Worm (Caenorhabditis elegans) whole organism, L1 larva: ENCODE data around the gene nlp-29.
A peak's percentile ranks its signal among the peaks of the same experiment; 100 is the strongest.

Experiments
- C34B4.2 ChIP-seq: sonication (generic microtip); optimal IDR thresholded peaks from 2 replicates; lab custom pipeline; 2017; ENCODE audit warnings: mild to moderate bottlenecking, missing genetic modification characterization, missing compliant biosample characterization
- F16B12.6 ChIP-seq: fragments of 150-350 bp; optimal IDR thresholded peaks from 2 replicates; lab custom pipeline; 2014; ENCODE audit warnings: missing biosample characterization, missing genetic modification characterization
- Y116A8C.19 ChIP-seq: sonication (generic microtip); optimal IDR thresholded peaks from 2 replicates; lab custom pipeline; 2016; ENCODE audit warnings: missing compliant biosample characterization, missing genetic modification characterization, borderline replicate concordance
- alr-1 ChIP-seq: fragments of 200-800 bp; sonication (Bioruptor generic); optimal IDR thresholded peaks from 2 replicates; lab custom pipeline; 2018; ENCODE audit warnings: borderline replicate concordance, mild to moderate bottlenecking, missing genetic modification characterization, missing compliant biosample characterization
- aly-2 ChIP-seq: fragments of 150-350 bp; optimal IDR thresholded peaks from 2 replicates; lab custom pipeline; 2014; ENCODE audit warnings: missing biosample characterization, missing genetic modification characterization
- blmp-1 ChIP-seq: fragments of 150-350 bp; optimal IDR thresholded peaks from 2 replicates; lab custom pipeline; 2014; ENCODE audit warnings: missing biosample characterization, missing genetic modification characterization
- ceh-82 ChIP-seq, 3 experiments: fragments of 150-350 bp in 1 of 3; sonication (generic microtip) in 2 of 3; optimal IDR thresholded peaks; 2 replicates each; lab custom pipeline; 2014 to 2017; ENCODE audit warnings: missing biosample characterization in 3 of 3, missing genetic modification characterization in 3 of 3
- efl-1 ChIP-seq, 4 experiments: fragments of 150-350 bp; optimal IDR thresholded peaks in 3 of 4; peaks in 1 of 4; 1 replicate in 1 of 4; 2 replicates in 3 of 4; lab custom pipeline; 2014; ENCODE audit warnings: missing biosample characterization in 2 of 4, missing genetic modification characterization in 2 of 4, missing genetic modification reagents in 2 of 4
- efl-3 ChIP-seq: fragments of 200-800 bp; sonication (Bioruptor generic); optimal IDR thresholded peaks from 2 replicates; lab custom pipeline; 2018; ENCODE audit warnings: mild to moderate bottlenecking, missing genetic modification characterization, missing compliant biosample characterization
- egl-27 ChIP-seq, 2 experiments: fragments of 150-350 bp in 1 of 2; sonication (generic microtip); optimal IDR thresholded peaks; 3 replicates each; lab custom pipeline; 2017 to 2018; ENCODE audit warnings: missing biosample characterization in 2 of 2, missing genetic modification characterization in 2 of 2, missing genetic modification reagents in 2 of 2
- elt-3 ChIP-seq, 6 experiments: fragments of 150-350 bp in 1 of 6; sonication (generic microtip); optimal IDR thresholded peaks; 2 replicates each; lab custom pipeline; 2017 to 2018; ENCODE audit warnings: missing biosample characterization in 6 of 6, missing genetic modification characterization in 6 of 6, inconsistent platforms in 1 of 6
- fkh-4 ChIP-seq: sonication (generic microtip); optimal IDR thresholded peaks from 2 replicates; lab custom pipeline; 2016; ENCODE audit warnings: missing compliant biosample characterization, missing genetic modification characterization, borderline replicate concordance
- fos-1 ChIP-seq: fragments of 150-350 bp; optimal IDR thresholded peaks from 2 replicates; lab custom pipeline; 2014; ENCODE audit warnings: missing biosample characterization, missing genetic modification characterization
- irx-1 ChIP-seq: sonication (generic microtip); optimal IDR thresholded peaks from 2 replicates; lab custom pipeline; 2016; ENCODE audit warnings: missing genetic modification characterization, missing compliant biosample characterization
- isw-1 ChIP-seq: fragments of 200-800 bp; sonication (Bioruptor generic); IDR thresholded peaks from 2 replicates; pipeline ENCODE4 v1.3.6; 2022; ENCODE audit warnings: missing genetic modification characterization, missing compliant biosample characterization
- jun-1 ChIP-seq: fragments of 150-350 bp; optimal IDR thresholded peaks from 2 replicates; lab custom pipeline; 2014; ENCODE audit warnings: missing biosample characterization, missing genetic modification reagents, missing genetic modification characterization
- lin-14 ChIP-seq: fragments of 200-800 bp; sonication (Bioruptor generic); optimal IDR thresholded peaks from 2 replicates; lab custom pipeline; 2018; ENCODE audit warnings: mild to moderate bottlenecking, missing genetic modification characterization, moderate library complexity, missing compliant biosample characterization
- lin-35 ChIP-seq, 2 experiments: fragments of 150-350 bp; optimal IDR thresholded peaks; 2 replicates each; lab custom pipeline; 2014; ENCODE audit warnings: missing biosample characterization in 2 of 2, missing genetic modification characterization in 2 of 2, missing genetic modification reagents in 2 of 2
- lin-39 ChIP-seq: fragments of 150-350 bp; optimal IDR thresholded peaks from 2 replicates; lab custom pipeline; 2014; ENCODE audit warnings: missing biosample characterization, missing genetic modification reagents, missing genetic modification characterization
- lir-3 ChIP-seq: sonication (generic microtip); optimal IDR thresholded peaks from 2 replicates; lab custom pipeline; 2016; ENCODE audit warnings: mild to moderate bottlenecking, missing genetic modification characterization, moderate library complexity, missing compliant biosample characterization; ENCODE audit not compliant: poor library complexity
- lsy-2 ChIP-seq, 2 experiments: fragments of 150-350 bp; optimal IDR thresholded peaks; 2 replicates each; lab custom pipeline; 2014; ENCODE audit warnings: missing biosample characterization in 2 of 2, missing genetic modification characterization in 2 of 2
- mdl-1 ChIP-seq, 2 experiments: fragments of 150-350 bp; optimal IDR thresholded peaks; 2 replicates each; lab custom pipeline; 2014 to 2017; ENCODE audit warnings: missing biosample characterization in 2 of 2, missing genetic modification characterization in 2 of 2, inconsistent platforms in 1 of 2
- mep-1 ChIP-seq: fragments of 150-350 bp; optimal IDR thresholded peaks from 2 replicates; lab custom pipeline; 2014; ENCODE audit warnings: missing biosample characterization, missing genetic modification characterization
- nhr-12 ChIP-seq: sonication (generic microtip); optimal IDR thresholded peaks from 2 replicates; lab custom pipeline; 2017; ENCODE audit warnings: missing biosample characterization, missing genetic modification characterization
- nhr-19 ChIP-seq: fragments of 200-800 bp; sonication (Bioruptor generic); conservative IDR thresholded peaks from 2 replicates; pipeline ENCODE4 v1.3.6; 2022; ENCODE audit warnings: missing genetic modification characterization, missing compliant biosample characterization
- nhr-20 ChIP-seq: sonication (generic microtip); optimal IDR thresholded peaks from 2 replicates; lab custom pipeline; 2016; ENCODE audit warnings: mild to moderate bottlenecking, missing genetic modification characterization, missing compliant biosample characterization
- nhr-237 ChIP-seq: fragments of 150-350 bp; optimal IDR thresholded peaks from 2 replicates; lab custom pipeline; 2014; ENCODE audit warnings: missing biosample characterization, missing genetic modification characterization
- nhr-71 ChIP-seq: sonication (generic microtip); optimal IDR thresholded peaks from 2 replicates; lab custom pipeline; 2016; ENCODE audit warnings: mild to moderate bottlenecking, missing genetic modification characterization, moderate library complexity, missing compliant biosample characterization
- nhr-76 ChIP-seq: sonication (generic microtip); optimal IDR thresholded peaks from 2 replicates; lab custom pipeline; 2017; ENCODE audit warnings: missing biosample characterization, missing genetic modification characterization
- nhr-85 ChIP-seq: sonication (generic microtip); peaks from one replicate; lab custom pipeline; 2016; ENCODE audit warnings: missing genetic modification characterization, inconsistent platforms, missing compliant biosample characterization
- nhr-90 ChIP-seq: sonication (generic microtip); optimal IDR thresholded peaks from 2 replicates; lab custom pipeline; 2016; ENCODE audit warnings: mild to moderate bottlenecking, missing genetic modification characterization, missing compliant biosample characterization; ENCODE audit not compliant: poor library complexity
- snu-23 ChIP-seq: sonication (generic microtip); optimal IDR thresholded peaks from 2 replicates; lab custom pipeline; 2016; ENCODE audit warnings: missing genetic modification characterization, missing compliant biosample characterization
- sup-37 ChIP-seq: fragments of 200-800 bp; sonication (Bioruptor generic); optimal IDR thresholded peaks from 2 replicates; lab custom pipeline; 2018; ENCODE audit warnings: mild to moderate bottlenecking, missing genetic modification characterization, missing compliant biosample characterization
- tbx-2 ChIP-seq: sonication (generic microtip); optimal IDR thresholded peaks from 2 replicates; lab custom pipeline; 2016; ENCODE audit warnings: missing genetic modification characterization, missing compliant biosample characterization
- tlp-1 ChIP-seq: fragments of 150-350 bp; optimal IDR thresholded peaks from 2 replicates; lab custom pipeline; 2014; ENCODE audit warnings: missing biosample characterization, missing genetic modification characterization
- unc-62 ChIP-seq: fragments of 150-350 bp; optimal IDR thresholded peaks from 2 replicates; lab custom pipeline; 2014; ENCODE audit warnings: missing biosample characterization, missing genetic modification reagents, missing genetic modification characterization
- vab-15 ChIP-seq: sonication (generic microtip); optimal IDR thresholded peaks from 2 replicates; lab custom pipeline; 2017; ENCODE audit warnings: missing genotype, mild to moderate bottlenecking, missing genetic modification characterization, missing compliant biosample characterization
- ztf-4 ChIP-seq: fragments of 150-350 bp; optimal IDR thresholded peaks from 2 replicates; lab custom pipeline; 2014; ENCODE audit warnings: missing biosample characterization, missing genetic modification characterization

nlp-29 gene

ce11 chrV:3976964-3977363, 7.3 kb upstream of the nlp-29 start, which contains the start of gene str-83:
Gene str-83 (plus strand): TSS chrV:3977264.
- no peak for TF ChIP-seq vab-15 (tag; lab: Kevin White, UChicago)
- TF ChIP-seq Y116A8C.19 (tag; lab: Kevin White, UChicago), result no peak
- TF ChIP-seq tlp-1 (tag; lab: Kevin White, UChicago), result no peak
- no peak for TF ChIP-seq nhr-12 (tag; lab: Kevin White, UChicago)

ce11 chrV:3979053-3979452, 5.2 kb upstream of the nlp-29 start, which contains the start of gene nlp-34:
Gene nlp-34 (minus strand): TSS chrV:3979134.
- TF ChIP-seq nhr-19, result no peak
- peak; percentile 73 for TF ChIP-seq nhr-85 (tag; lab: Kevin White, UChicago)
- no peak for TF ChIP-seq fkh-4 (tag; lab: Kevin White, UChicago)

- TF ChIP-seq nhr-85 (tag; lab: Kevin White, UChicago) (peak; percentile 97), C34B4.2 (no peak), lin-39 (tag; lab: Kevin White, UChicago) (no peak), mdl-1 (tag; optimal IDR thresholded peaks at IDR 0.05; lab: Kevin White, UChicago) (peak in 1 of 2 experiments; percentile 41), lin-35 (GFP tag; optimal IDR thresholded peaks at IDR 0.05; lab: Kevin White, UChicago) (peak in 1 of 2 experiments; percentile 43), vab-15 (tag; lab: Kevin White, UChicago) (no peak), nhr-90 (peak; percentile 29), aly-2 (no peak), nhr-19 (0 out of 2 replicates have a peak, but pooled peaks have one; percentile 29), irx-1 (no peak), nhr-71 (peak; percentile 80), tbx-2 (tag; lab: Kevin White, UChicago) (peak; percentile 27), unc-62 (GFP tag; lab: Kevin White, UChicago) (no peak), nhr-76 (tag; lab: Kevin White, UChicago) (no peak), mep-1 (tag; lab: Kevin White, UChicago) (peak; percentile 10), ztf-4 (tag; lab: Kevin White, UChicago) (peak; percentile 27), lsy-2 (tag; optimal IDR thresholded peaks at IDR 0.05; lab: Kevin White, UChicago) (peak in 1 of 2 experiments; percentile 21), snu-23 (GFP tag; lab: Kevin White, UChicago) (peak; percentile 27), elt-3 (tag; optimal IDR thresholded peaks at IDR 0.05; lab: Kevin White, UChicago) (peak; percentile 64 to 97 (median 96)), egl-27 (tag; optimal IDR thresholded peaks at IDR 0.05; lab: Kevin White, UChicago) (no peak), jun-1 (peak; percentile 23), lin-14 (GFP tag; lab: Kevin White, UChicago) (peak; percentile 73), nhr-237 (tag; lab: Kevin White, UChicago) (peak; percentile 12), blmp-1 (tag; lab: Kevin White, UChicago) (peak; percentile 89), efl-1 (optimal IDR thresholded peaks at IDR 0.05; lab: Kevin White, UChicago) (no peak), efl-1 (GFP tag; optimal IDR thresholded peaks at IDR 0.05 in 1 of 2; lab: Kevin White, UChicago) (no peak), nhr-20 (tag; lab: Kevin White, UChicago) (peak; percentile 88)
Observed at ce11 chrV:3979819-3980218, 4.4 kb upstream of the nlp-29 start, which contains the start of gene nlp-31. Gene nlp-31 (plus strand): TSS chrV:3980055.

ce11 chrV:3980228-3980933, 3.8 kb upstream of the nlp-29 start:
- no peak for TF ChIP-seq isw-1
- TF ChIP-seq nhr-71, result no peak
- TF ChIP-seq egl-27 (tag; optimal IDR thresholded peaks at IDR 0.05; lab: Kevin White, UChicago), result no peak
- no peak for TF ChIP-seq lir-3 (tag; lab: Kevin White, UChicago)
- no peak for TF ChIP-seq ceh-82 (tag; optimal IDR thresholded peaks at IDR 0.05; lab: Kevin White, UChicago)
- no peak for TF ChIP-seq sup-37 (GFP tag; lab: Kevin White, UChicago)
- no peak for TF ChIP-seq efl-3 (GFP tag; lab: Kevin White, UChicago)
- no peak for TF ChIP-seq fos-1
- TF ChIP-seq efl-1 (optimal IDR thresholded peaks at IDR 0.05; lab: Kevin White, UChicago), result no peak
- no peak for TF ChIP-seq efl-1 (GFP tag; optimal IDR thresholded peaks at IDR 0.05 in 1 of 2; lab: Kevin White, UChicago)
- TF ChIP-seq alr-1 (tag; lab: Kevin White, UChicago), result no peak
- TF ChIP-seq F16B12.6 (tag; lab: Kevin White, UChicago), result no peak
